Worm (Caenorhabditis elegans) whole organism, young adult: Measurements from ENCODE around the gene Y105C5B.19.

Source experiments
- F49E8.2 ChIP-seq: sonication (generic microtip); optimal IDR thresholded peaks from 3 replicates; lab custom pipeline; 2017; ENCODE audit warnings: missing genetic modification characterization, mild to moderate bottlenecking, missing compliant biosample characterization, antibody characterized with exemption, moderate library complexity; ENCODE audit not compliant: insufficient read depth
- Y67H2A.10 ChIP-seq: fragments of 200-800 bp; sonication (Bioruptor generic); conservative IDR thresholded peaks from 2 replicates; pipeline ENCODE4 v1.3.6; 2022; ENCODE audit warnings: missing genetic modification reagents, missing genetic modification characterization, missing compliant biosample characterization
- ama-1 ChIP-seq, 3 experiments: fragments of 150-350 bp in 1 of 3; sonication (generic microtip) in 2 of 3; optimal IDR thresholded peaks; 2 replicates each; lab custom pipeline; 2014 to 2018; ENCODE audit warnings: missing biosample characterization in 2 of 3, missing genetic modification characterization in 2 of 3, missing genetic modification reagents in 2 of 3
- athp-1 ChIP-seq: sonication (generic microtip); optimal IDR thresholded peaks from 2 replicates; lab custom pipeline; 2017; ENCODE audit warnings: mild to moderate bottlenecking, missing genetic modification characterization, missing compliant biosample characterization
- dox-1 ChIP-seq: fragments of 200-800 bp; sonication (Bioruptor generic); IDR thresholded peaks from 2 replicates; pipeline ENCODE4 v1.3.6; 2022; ENCODE audit warnings: missing genetic modification reagents, missing genetic modification characterization, missing compliant biosample characterization
- egl-44 ChIP-seq: fragments of 200-800 bp; sonication (Bioruptor generic); IDR thresholded peaks from 2 replicates; pipeline ENCODE4 v1.3.6; 2022; ENCODE audit warnings: missing genetic modification reagents, missing genetic modification characterization, missing compliant biosample characterization
- lin-35 ChIP-seq, 3 experiments: fragments of 150-350 bp in 2 of 3; sonication (generic microtip) in 1 of 3; optimal IDR thresholded peaks; 2 replicates each; lab custom pipeline; 2014 to 2018; ENCODE audit warnings: missing biosample characterization in 3 of 3, missing genetic modification characterization in 3 of 3, missing genetic modification reagents in 3 of 3
- nhr-90 ChIP-seq: sonication (generic microtip); optimal IDR thresholded peaks from 2 replicates; lab custom pipeline; 2016; ENCODE audit warnings: missing genotype, mild to moderate bottlenecking, missing genetic modification characterization, missing compliant biosample characterization
- sea-2 ChIP-seq: fragments of 200-800 bp; sonication (Bioruptor generic); IDR thresholded peaks from 2 replicates; pipeline ENCODE4 v1.3.6; 2022; ENCODE audit warnings: missing genetic modification characterization, missing compliant biosample characterization
- snpc-1.1 ChIP-seq: sonication (generic microtip); optimal IDR thresholded peaks from 2 replicates; lab custom pipeline; 2017; ENCODE audit warnings: missing genetic modification characterization, mild to moderate bottlenecking, missing compliant biosample characterization, antibody characterized with exemption, moderate library complexity, missing genotype, missing genetic modification reagents; ENCODE audit not compliant: insufficient read depth
- tlf-1 ChIP-seq: fragments of 200-800 bp; sonication (Bioruptor generic); optimal IDR thresholded peaks from 2 replicates; lab custom pipeline; 2018; ENCODE audit warnings: mild to moderate bottlenecking, missing genetic modification characterization, missing compliant biosample characterization
- unc-62 ChIP-seq: fragments of 150-350 bp; optimal IDR thresholded peaks from 2 replicates; lab custom pipeline; 2014; ENCODE audit warnings: missing biosample characterization, missing genetic modification reagents, missing genetic modification characterization
- ztf-6 ChIP-seq: fragments of 200-800 bp; sonication (Bioruptor generic); IDR thresholded peaks from 2 replicates; pipeline ENCODE4 v1.3.6; 2022; ENCODE audit warnings: missing genetic modification reagents, missing genetic modification characterization, missing compliant biosample characterization

ce11 chrIV:15950838-15951581, 32.8 kb downstream of the Y105C5B.19 start, which contains the start of gene ifas-3:
- TF ChIP-seq athp-1 (no peak), snpc-1.1 (tag; lab: Kevin White, UChicago) (no peak), ama-1 (optimal IDR thresholded peaks at IDR 0.05; lab: Kevin White, UChicago) (no peak), ama-1 (GFP tag; optimal IDR thresholded peaks at IDR 0.05; lab: Kevin White, UChicago) (no peak), Y67H2A.10 (GFP tag; lab: Robert Waterston, UW) (no peak), unc-62 (no peak), nhr-90 (tag; lab: Kevin White, UChicago) (no peak), tlf-1 (no peak), sea-2 (no peak), F49E8.2 (tag; lab: Kevin White, UChicago) (no peak), ztf-6 (GFP tag; lab: Robert Waterston, UW) (no peak), lin-35 (GFP tag; optimal IDR thresholded peaks at IDR 0.05; lab: Kevin White, UChicago) (no peak), dox-1 (no peak), egl-44 (no peak)
